Fruit fly (Drosophila melanogaster) whole organism, embryonic: ENCODE measurements around the gene Ctr1B.

ENCODE experiments used
- CG12769 ChIP-seq: fragments of 200-800 bp; sonication (Bioruptor generic); optimal IDR thresholded peaks from 2 replicates; lab custom pipeline; 2019; ENCODE audit warnings: missing biosample characterization, mild to moderate bottlenecking, missing genetic modification characterization, moderate library complexity
- CG2116 ChIP-seq: fragments of 200-800 bp; sonication (Bioruptor generic); optimal IDR thresholded peaks from 3 replicates; lab custom pipeline; 2018; ENCODE audit warnings: missing biosample characterization, mild to moderate bottlenecking, missing genetic modification characterization
- CG2202 ChIP-seq: fragments of 200-800 bp; sonication (Bioruptor generic); optimal IDR thresholded peaks from 2 replicates; lab custom pipeline; 2018; ENCODE audit warnings: missing biosample characterization, mild to moderate bottlenecking, missing genetic modification characterization
- CG9797 ChIP-seq: fragments of 200-800 bp; sonication (Bioruptor generic); optimal IDR thresholded peaks from 3 replicates; lab custom pipeline; 2018; ENCODE audit warnings: missing biosample characterization, mild to moderate bottlenecking, missing genetic modification characterization
- cg ChIP-seq: fragments of 200-800 bp; sonication (Bioruptor generic); optimal IDR thresholded peaks from 3 replicates; lab custom pipeline; 2019; ENCODE audit warnings: missing biosample characterization, mild to moderate bottlenecking, missing genetic modification characterization, moderate library complexity
- dati ChIP-seq: fragments of 200-800 bp; sonication (Bioruptor generic); IDR thresholded peaks from 2 replicates; pipeline ENCODE4 v1.3.6; 2022; ENCODE audit warnings: missing biosample characterization, missing genetic modification characterization
- jumu ChIP-seq: fragments of 200-800 bp; sonication (Bioruptor generic); optimal IDR thresholded peaks from 3 replicates; lab custom pipeline; 2016; ENCODE audit warnings: missing biosample characterization, missing genetic modification characterization

DNA sequence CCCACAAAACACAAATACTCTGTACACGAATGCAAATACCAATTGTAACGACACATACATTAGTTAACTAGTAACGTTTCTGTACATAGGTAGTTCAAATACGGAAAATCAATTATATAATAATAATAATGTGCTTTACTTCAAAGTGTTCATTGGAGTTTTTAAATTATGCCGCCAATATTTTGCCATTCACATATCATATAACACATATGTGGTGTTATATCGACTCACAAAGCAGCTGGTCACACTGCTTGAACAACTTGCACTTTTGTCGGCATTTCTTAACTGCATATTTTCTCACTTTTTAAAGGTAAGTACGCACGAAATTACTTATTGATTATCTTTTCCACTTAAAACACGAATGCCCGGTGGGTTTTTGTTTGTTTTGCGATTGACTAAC, 26.8 kb downstream of the Ctr1B start, which contains the start of gene DppIII:
- TF ChIP-seq CG9797 (GFP tag; lab: Kevin White, UChicago) (peak; percentile 7), jumu (GFP tag; lab: Kevin White, UChicago) (no peak), CG12769 (tag; lab: Kevin White, UChicago) (no peak), CG2202 (tag; lab: Kevin White, UChicago) (no peak), cg (no peak), CG2116 (no peak), dati (GFP tag; lab: Robert Waterston, UW) (no peak)
